Worm (Caenorhabditis elegans) whole organism, young adult: ENCODE data around the gene glt-5.

ENCODE experiments used
- B0019.2 ChIP-seq: fragments of 200-800 bp; sonication (Bioruptor generic); conservative IDR thresholded peaks from 2 replicates; pipeline ENCODE4 v1.3.6; 2022; ENCODE audit warnings: missing genetic modification reagents, missing genetic modification characterization, missing compliant biosample characterization
- B0035.1 ChIP-seq: sonication (generic microtip); optimal IDR thresholded peaks from 2 replicates; lab custom pipeline; 2016; ENCODE audit warnings: missing genetic modification characterization, mild to moderate bottlenecking, missing compliant biosample characterization, missing genotype, missing genetic modification reagents
- C06A6.2 ChIP-seq: fragments of 200-800 bp; sonication (Bioruptor generic); conservative IDR thresholded peaks from 2 replicates; pipeline ENCODE4 v1.3.6; 2022; ENCODE audit warnings: missing genetic modification characterization, missing compliant biosample characterization
- C17E4.6 ChIP-seq: fragments of 200-800 bp; sonication (Bioruptor generic); IDR thresholded peaks from 2 replicates; pipeline ENCODE4 v1.3.6; 2022; ENCODE audit warnings: missing genetic modification reagents, missing genetic modification characterization, missing compliant biosample characterization
- D2030.7 ChIP-seq: fragments of 200-800 bp; sonication (Bioruptor generic); IDR thresholded peaks from 2 replicates; pipeline ENCODE4 v1.3.6; 2022; ENCODE audit warnings: missing genetic modification reagents, missing genetic modification characterization, missing compliant biosample characterization
- F22D6.2 ChIP-seq: sonication (generic microtip); optimal IDR thresholded peaks from 2 replicates; lab custom pipeline; 2016; ENCODE audit warnings: mild to moderate bottlenecking, missing genetic modification characterization, missing compliant biosample characterization
- F33H1.4 ChIP-seq: fragments of 200-800 bp; sonication (Bioruptor generic); IDR thresholded peaks from 2 replicates; pipeline ENCODE4 v1.3.6; 2022; ENCODE audit warnings: missing genetic modification reagents, missing genetic modification characterization, missing compliant biosample characterization
- K12H6.12 ChIP-seq: fragments of 200-800 bp; sonication (Bioruptor generic); optimal IDR thresholded peaks from 2 replicates; lab custom pipeline; 2018; ENCODE audit warnings: mild to moderate bottlenecking, missing genetic modification characterization, missing compliant biosample characterization
- Y53G8AR.9 ChIP-seq: fragments of 200-800 bp; sonication (Bioruptor generic); conservative IDR thresholded peaks from 2 replicates; pipeline ENCODE4 v1.3.6; 2022; ENCODE audit warnings: missing genetic modification reagents, missing genetic modification characterization, missing compliant biosample characterization
- Y56A3A.18 ChIP-seq: fragments of 200-800 bp; sonication (Bioruptor generic); IDR thresholded peaks from 2 replicates; pipeline ENCODE4 v1.3.6; 2022; ENCODE audit warnings: missing genetic modification reagents, missing genetic modification characterization, missing compliant biosample characterization
- Y95B8A.8 ChIP-seq: fragments of 200-800 bp; sonication (Bioruptor generic); IDR thresholded peaks from 2 replicates; pipeline ENCODE4 v1.3.6; 2022; ENCODE audit warnings: missing genetic modification reagents, missing genetic modification characterization, missing compliant biosample characterization
- attf-3 ChIP-seq: fragments of 200-800 bp; sonication (Bioruptor generic); conservative IDR thresholded peaks from 2 replicates; pipeline ENCODE4 v1.3.6; 2022; ENCODE audit warnings: missing genetic modification reagents, missing genetic modification characterization, missing compliant biosample characterization
- bed-2 ChIP-seq: fragments of 200-800 bp; sonication (Bioruptor generic); IDR thresholded peaks from 2 replicates; pipeline ENCODE4 v1.3.6; 2022; ENCODE audit warnings: missing genetic modification reagents, missing genetic modification characterization, missing compliant biosample characterization
- cebp-1 ChIP-seq, 2 experiments: fragments of 200-800 bp in 1 of 2; sonication (Bioruptor generic) in 1 of 2; sonication (generic microtip) in 1 of 2; IDR thresholded peaks in 1 of 2; optimal IDR thresholded peaks in 1 of 2; 2 replicates each; pipeline versions ENCODE4 v1.3.6 to Lab custom; 2017 to 2022; ENCODE audit warnings: missing compliant biosample characterization in 2 of 2, missing genetic modification characterization in 2 of 2, mild to moderate bottlenecking in 1 of 2, missing genetic modification reagents in 1 of 2, moderate library complexity in 1 of 2
- ceh-58 ChIP-seq: fragments of 200-800 bp; sonication (Bioruptor generic); IDR thresholded peaks from 2 replicates; pipeline ENCODE4 v1.3.6; 2022; ENCODE audit warnings: missing genetic modification characterization, missing compliant biosample characterization
- ceh-91 ChIP-seq: fragments of 200-800 bp; sonication (Bioruptor generic); IDR thresholded peaks from 2 replicates; pipeline ENCODE4 v1.3.6; 2022; ENCODE audit warnings: missing genetic modification reagents, missing genetic modification characterization, missing compliant biosample characterization
- chd-7 ChIP-seq: sonication (generic microtip); optimal IDR thresholded peaks from 2 replicates; lab custom pipeline; 2016; ENCODE audit warnings: mild to moderate bottlenecking, missing genetic modification characterization, moderate library complexity, missing compliant biosample characterization
- dox-1 ChIP-seq: fragments of 200-800 bp; sonication (Bioruptor generic); IDR thresholded peaks from 2 replicates; pipeline ENCODE4 v1.3.6; 2022; ENCODE audit warnings: missing genetic modification reagents, missing genetic modification characterization, missing compliant biosample characterization
- dpff-1 ChIP-seq: sonication (generic microtip); optimal IDR thresholded peaks from 2 replicates; lab custom pipeline; 2017; ENCODE audit warnings: mild to moderate bottlenecking, missing genetic modification characterization, missing compliant biosample characterization
- efl-1 ChIP-seq: fragments of 150-350 bp; optimal IDR thresholded peaks from 2 replicates; lab custom pipeline; 2014; ENCODE audit warnings: missing biosample characterization, missing genetic modification reagents, missing genetic modification characterization
- egrh-3 ChIP-seq: fragments of 200-800 bp; sonication (Bioruptor generic); IDR thresholded peaks from 2 replicates; pipeline ENCODE4 v1.3.6; 2022; ENCODE audit warnings: missing genetic modification reagents, missing genetic modification characterization, missing compliant biosample characterization
- him-1 ChIP-seq: sonication (generic microtip); optimal IDR thresholded peaks from 2 replicates; lab custom pipeline; 2016; ENCODE audit warnings: missing genotype, missing genetic modification reagents, missing genetic modification characterization, missing compliant biosample characterization
- hmg-1.2 ChIP-seq: fragments of 200-800 bp; sonication (Bioruptor generic); IDR thresholded peaks from 2 replicates; pipeline ENCODE4 v1.3.6; 2022; ENCODE audit warnings: missing genetic modification reagents, missing genetic modification characterization, missing compliant biosample characterization
- hmg-20 ChIP-seq: fragments of 200-800 bp; sonication (Bioruptor generic); IDR thresholded peaks from 2 replicates; pipeline ENCODE4 v1.3.6; 2022; ENCODE audit warnings: missing genetic modification reagents, missing genetic modification characterization, missing compliant biosample characterization
- hsf-1 ChIP-seq: fragments of 200-800 bp; sonication (Bioruptor generic); IDR thresholded peaks from 2 replicates; pipeline ENCODE4 v1.3.6; 2022; ENCODE audit warnings: missing genetic modification reagents, missing genetic modification characterization, missing compliant biosample characterization
- let-607 ChIP-seq, 2 experiments: fragments of 200-800 bp in 1 of 2; sonication (Bioruptor generic) in 1 of 2; sonication (generic microtip) in 1 of 2; optimal IDR thresholded peaks; 2 replicates each; lab custom pipeline; 2016 to 2018; ENCODE audit warnings: mild to moderate bottlenecking in 2 of 2, missing compliant biosample characterization in 2 of 2, missing genetic modification characterization in 2 of 2, moderate library complexity in 2 of 2, missing genotype in 1 of 2
- lin-54 ChIP-seq: fragments of 200-800 bp; sonication (Bioruptor generic); optimal IDR thresholded peaks from 2 replicates; lab custom pipeline; 2018; ENCODE audit warnings: mild to moderate bottlenecking, missing genetic modification characterization, missing compliant biosample characterization
- madf-10 ChIP-seq: sonication (generic microtip); optimal IDR thresholded peaks from 2 replicates; lab custom pipeline; 2016; ENCODE audit warnings: mild to moderate bottlenecking, missing genetic modification characterization, missing compliant biosample characterization
- madf-3 ChIP-seq: fragments of 200-800 bp; sonication (Bioruptor generic); IDR thresholded peaks from 2 replicates; pipeline ENCODE4 v1.3.6; 2022; ENCODE audit warnings: missing genetic modification reagents, missing genetic modification characterization, missing compliant biosample characterization
- madf-6 ChIP-seq: fragments of 200-800 bp; sonication (Bioruptor generic); IDR thresholded peaks from 2 replicates; pipeline ENCODE4 v1.3.6; 2022; ENCODE audit warnings: missing genetic modification reagents, missing genetic modification characterization, missing compliant biosample characterization
- madf-8 ChIP-seq: fragments of 200-800 bp; sonication (Bioruptor generic); conservative IDR thresholded peaks from 2 replicates; pipeline ENCODE4 v1.3.6; 2022; ENCODE audit warnings: missing genetic modification reagents, missing genetic modification characterization, missing compliant biosample characterization
- mcd-1 ChIP-seq: fragments of 200-800 bp; sonication (Bioruptor generic); IDR thresholded peaks from 2 replicates; pipeline ENCODE4 v1.3.6; 2022; ENCODE audit warnings: missing genetic modification reagents, missing genetic modification characterization, missing compliant biosample characterization
- nfya-1 ChIP-seq: sonication (generic microtip); optimal IDR thresholded peaks from 2 replicates; lab custom pipeline; 2017; ENCODE audit warnings: antibody characterized with exemption, missing compliant biosample characterization, missing genetic modification characterization, borderline replicate concordance; ENCODE audit not compliant: insufficient read depth
- pbrm-1 ChIP-seq: fragments of 200-800 bp; sonication (Bioruptor generic); IDR thresholded peaks from 2 replicates; pipeline ENCODE4 v1.3.6; 2022; ENCODE audit warnings: missing genetic modification reagents, missing genetic modification characterization, missing compliant biosample characterization
- pha-4 ChIP-seq: fragments of 150-350 bp; sonication (generic microtip); optimal IDR thresholded peaks from 2 replicates; lab custom pipeline; 2014; ENCODE audit warnings: missing biosample characterization, missing genetic modification reagents, missing genetic modification characterization
- rcor-1 ChIP-seq: fragments of 200-800 bp; sonication (Bioruptor generic); IDR thresholded peaks from 2 replicates; pipeline ENCODE4 v1.3.6; 2022; ENCODE audit warnings: missing genetic modification reagents, missing genetic modification characterization, missing compliant biosample characterization
- repo-1 ChIP-seq: sonication (generic microtip); optimal IDR thresholded peaks from 2 replicates; lab custom pipeline; 2017; ENCODE audit warnings: mild to moderate bottlenecking, missing genetic modification characterization, missing compliant biosample characterization
- sptf-2 ChIP-seq: fragments of 200-800 bp; sonication (Bioruptor generic); optimal IDR thresholded peaks from 2 replicates; lab custom pipeline; 2018; ENCODE audit warnings: mild to moderate bottlenecking, missing genetic modification characterization, missing compliant biosample characterization
- tbx-9 ChIP-seq: sonication (generic microtip); optimal IDR thresholded peaks from 2 replicates; lab custom pipeline; 2016; ENCODE audit warnings: borderline replicate concordance, missing genetic modification characterization, inconsistent platforms, missing compliant biosample characterization
- xnd-1 ChIP-seq: sonication (generic microtip); optimal IDR thresholded peaks from 2 replicates; lab custom pipeline; 2016; ENCODE audit warnings: missing genotype, missing genetic modification reagents, missing genetic modification characterization, missing compliant biosample characterization
- ztf-28 ChIP-seq: fragments of 200-800 bp; sonication (Bioruptor generic); IDR thresholded peaks from 2 replicates; pipeline ENCODE4 v1.3.6; 2022; ENCODE audit warnings: missing genetic modification reagents, missing genetic modification characterization, missing compliant biosample characterization
- ztf-3 ChIP-seq: fragments of 200-800 bp; sonication (Bioruptor generic); optimal IDR thresholded peaks from 2 replicates; lab custom pipeline; 2018; ENCODE audit warnings: mild to moderate bottlenecking, missing genetic modification characterization, missing compliant biosample characterization

glt-5 gene

ce11 chrII:9727192-9727699, 18.6 kb upstream of the glt-5 start:
- TF ChIP-seq him-1 (tag; lab: Kevin White, UChicago) (no peak), repo-1 (tag; lab: Kevin White, UChicago) (no peak), madf-3 (GFP tag; lab: Robert Waterston, UW) (no peak), dpff-1 (tag; lab: Kevin White, UChicago) (no peak), bed-2 (no peak), hmg-20 (GFP tag; lab: Robert Waterston, UW) (no peak), nfya-1 (tag; lab: Kevin White, UChicago) (no peak), ceh-58 (GFP tag; lab: Robert Waterston, UW) (no peak), Y56A3A.18 (GFP tag; lab: Robert Waterston, UW) (no peak), madf-10 (tag; lab: Kevin White, UChicago) (no peak), cebp-1 (GFP tag; IDR thresholded peaks at IDR 0.05; lab: Robert Waterston, UW) (no peak), cebp-1 (tag; optimal IDR thresholded peaks at IDR 0.05; lab: Kevin White, UChicago) (no peak), F22D6.2 (tag; lab: Kevin White, UChicago) (no peak), K12H6.12 (no peak), tbx-9 (no peak)

ce11 chrII:9725056-9725455, 16.4 kb upstream of the glt-5 start:
- TF ChIP-seq let-607 (tag; optimal IDR thresholded peaks at IDR 0.05; lab: Kevin White, UChicago) (no peak), sptf-2 (GFP tag; lab: Kevin White, UChicago) (no peak), efl-1 (GFP tag; lab: Kevin White, UChicago) (no peak)

- no peak for TF ChIP-seq bed-2
- TF ChIP-seq pha-4 = no peak
- TF ChIP-seq B0035.1 (tag; lab: Kevin White, UChicago) = no peak
- TF ChIP-seq madf-10 (tag; lab: Kevin White, UChicago) = no peak
- TF ChIP-seq C06A6.2 = no peak
- no peak for TF ChIP-seq chd-7 (tag; lab: Kevin White, UChicago)
- no peak for TF ChIP-seq ztf-3
These were observed 15.8 kb upstream of the glt-5 start, which contains the start of gene cutl-2 for ce11 chrII:9724464-9724863. Gene cutl-2, minus strand, starts transcription at chrII:9724673.

- TF ChIP-seq rcor-1 (GFP tag; lab: Robert Waterston, UW) (peak; percentile 75), C17E4.6 (GFP tag; lab: Robert Waterston, UW) (peak; percentile 75; the same call in 1 of the 2 replicates), madf-3 (GFP tag; lab: Robert Waterston, UW) (peak; percentile 88; the same call in 1 of the 2 replicates), ztf-28 (peak; percentile 67; the same call in 1 of the 2 replicates), Y95B8A.8 (0 out of 2 replicates have a peak, but pooled peaks have one; percentile 34), mcd-1 (peak; percentile 79), ceh-91 (GFP tag; lab: Robert Waterston, UW) (peak; percentile 90), dox-1 (peak; percentile 85), hsf-1 (GFP tag; lab: Robert Waterston, UW) (0 out of 2 replicates have a peak, but pooled peaks have one; percentile 32), F33H1.4 (GFP tag; lab: Robert Waterston, UW) (peak; percentile 84), Y53G8AR.9 (GFP tag; lab: Robert Waterston, UW) (0 out of 2 replicates have a peak, but pooled peaks have one; percentile 54), lin-54 (GFP tag; lab: Kevin White, UChicago) (peak; percentile 23), madf-8 (peak; percentile 87), D2030.7 (peak; percentile 90), B0019.2 (GFP tag; lab: Robert Waterston, UW) (peak; percentile 60; the same call in 1 of the 2 replicates), xnd-1 (tag; lab: Kevin White, UChicago) (peak; percentile 26), hmg-1.2 (GFP tag; lab: Robert Waterston, UW) (peak; percentile 96), pbrm-1 (GFP tag; lab: Robert Waterston, UW) (peak; percentile 63; the same call in 1 of the 2 replicates), madf-6 (GFP tag; lab: Robert Waterston, UW) (peak; percentile 92), egrh-3 (0 out of 2 replicates have a peak, but pooled peaks have one; percentile 12), attf-3 (GFP tag; lab: Robert Waterston, UW) (peak; percentile 82)
These were observed 10.1 kb upstream of the glt-5 start, which contains the start of gene Y53C12A.11 for ce11 chrII:9718631-9719252. Gene Y53C12A.11, minus strand, starts transcription at chrII:9718698.
